Worm (Caenorhabditis elegans) whole organism, L1 larva: ENCODE data around the gene sma-10.
A peak's percentile ranks its signal among the peaks of the same experiment; 100 is the strongest.

Experiments
- C16A3.4 ChIP-seq: fragments of 150-350 bp; optimal IDR thresholded peaks from 2 replicates; lab custom pipeline; 2014; ENCODE audit warnings: missing biosample characterization, missing genetic modification characterization
- C34B4.2 ChIP-seq: sonication (generic microtip); optimal IDR thresholded peaks from 2 replicates; lab custom pipeline; 2017; ENCODE audit warnings: mild to moderate bottlenecking, missing genetic modification characterization, missing compliant biosample characterization
- F16B12.6 ChIP-seq: fragments of 150-350 bp; optimal IDR thresholded peaks from 2 replicates; lab custom pipeline; 2014; ENCODE audit warnings: missing biosample characterization, missing genetic modification characterization
- Y116A8C.19 ChIP-seq: sonication (generic microtip); optimal IDR thresholded peaks from 2 replicates; lab custom pipeline; 2016; ENCODE audit warnings: missing compliant biosample characterization, missing genetic modification characterization, borderline replicate concordance
- aha-1 ChIP-seq: fragments of 150-350 bp; optimal IDR thresholded peaks from 2 replicates; lab custom pipeline; 2014; ENCODE audit warnings: missing biosample characterization, missing genetic modification characterization
- alr-1 ChIP-seq: fragments of 200-800 bp; sonication (Bioruptor generic); optimal IDR thresholded peaks from 2 replicates; lab custom pipeline; 2018; ENCODE audit warnings: borderline replicate concordance, mild to moderate bottlenecking, missing genetic modification characterization, missing compliant biosample characterization
- blmp-1 ChIP-seq: fragments of 150-350 bp; optimal IDR thresholded peaks from 2 replicates; lab custom pipeline; 2014; ENCODE audit warnings: missing biosample characterization, missing genetic modification characterization
- ceh-63 ChIP-seq: fragments of 200-800 bp; sonication (Bioruptor generic); optimal IDR thresholded peaks from 2 replicates; lab custom pipeline; 2018; ENCODE audit warnings: mild to moderate bottlenecking, missing genetic modification characterization, missing compliant biosample characterization
- ceh-8 ChIP-seq: fragments of 200-800 bp; sonication (Bioruptor generic); optimal IDR thresholded peaks from 2 replicates; lab custom pipeline; 2018; ENCODE audit warnings: mild to moderate bottlenecking, missing genetic modification characterization, moderate library complexity, missing compliant biosample characterization
- ceh-88 ChIP-seq: fragments of 200-800 bp; sonication (Bioruptor generic); IDR thresholded peaks from 2 replicates; pipeline ENCODE4 v1.3.6; 2022; ENCODE audit warnings: missing genetic modification characterization, missing compliant biosample characterization
- ces-1 ChIP-seq: fragments of 150-350 bp; optimal IDR thresholded peaks from 2 replicates; lab custom pipeline; 2014; ENCODE audit warnings: missing biosample characterization, missing genetic modification reagents, missing genetic modification characterization
- dpl-1 ChIP-seq, 3 experiments: fragments of 150-350 bp in 2 of 3; sonication (generic microtip) in 1 of 3; optimal IDR thresholded peaks; 2 replicates each; lab custom pipeline; 2014 to 2017; ENCODE audit warnings: missing biosample characterization in 3 of 3, missing genetic modification characterization in 3 of 3, missing genetic modification reagents in 3 of 3
- dsc-1 ChIP-seq: sonication (generic microtip); optimal IDR thresholded peaks from 2 replicates; lab custom pipeline; 2016; ENCODE audit warnings: mild to moderate bottlenecking, missing genetic modification characterization, missing compliant biosample characterization
- efl-1 ChIP-seq, 4 experiments: fragments of 150-350 bp; optimal IDR thresholded peaks in 3 of 4; peaks in 1 of 4; 1 replicate in 1 of 4; 2 replicates in 3 of 4; lab custom pipeline; 2014; ENCODE audit warnings: missing biosample characterization in 2 of 4, missing genetic modification characterization in 2 of 4, missing genetic modification reagents in 2 of 4
- efl-3 ChIP-seq: fragments of 200-800 bp; sonication (Bioruptor generic); optimal IDR thresholded peaks from 2 replicates; lab custom pipeline; 2018; ENCODE audit warnings: mild to moderate bottlenecking, missing genetic modification characterization, missing compliant biosample characterization
- egl-13 ChIP-seq: sonication (generic microtip); optimal IDR thresholded peaks from 2 replicates; lab custom pipeline; 2016; ENCODE audit warnings: missing genotype, missing genetic modification reagents, missing genetic modification characterization, missing compliant biosample characterization
- egl-27 ChIP-seq, 2 experiments: fragments of 150-350 bp in 1 of 2; sonication (generic microtip); optimal IDR thresholded peaks; 3 replicates each; lab custom pipeline; 2017 to 2018; ENCODE audit warnings: missing biosample characterization in 2 of 2, missing genetic modification characterization in 2 of 2, missing genetic modification reagents in 2 of 2
- elt-3 ChIP-seq, 6 experiments: fragments of 150-350 bp in 1 of 6; sonication (generic microtip); optimal IDR thresholded peaks; 2 replicates each; lab custom pipeline; 2017 to 2018; ENCODE audit warnings: missing biosample characterization in 6 of 6, missing genetic modification characterization in 6 of 6, inconsistent platforms in 1 of 6
- ets-5 ChIP-seq: fragments of 200-800 bp; sonication (Bioruptor generic); IDR thresholded peaks from 2 replicates; pipeline ENCODE4 v1.3.6; 2022; ENCODE audit warnings: missing genetic modification characterization, missing compliant biosample characterization
- fkh-4 ChIP-seq: sonication (generic microtip); optimal IDR thresholded peaks from 2 replicates; lab custom pipeline; 2016; ENCODE audit warnings: missing compliant biosample characterization, missing genetic modification characterization, borderline replicate concordance
- fkh-8 ChIP-seq: sonication (generic microtip); optimal IDR thresholded peaks from 2 replicates; lab custom pipeline; 2016; ENCODE audit warnings: mild to moderate bottlenecking, missing genetic modification characterization, missing compliant biosample characterization
- fos-1 ChIP-seq: fragments of 150-350 bp; optimal IDR thresholded peaks from 2 replicates; lab custom pipeline; 2014; ENCODE audit warnings: missing biosample characterization, missing genetic modification characterization
- irx-1 ChIP-seq: sonication (generic microtip); optimal IDR thresholded peaks from 2 replicates; lab custom pipeline; 2016; ENCODE audit warnings: missing genetic modification characterization, missing compliant biosample characterization
- isw-1 ChIP-seq: fragments of 200-800 bp; sonication (Bioruptor generic); IDR thresholded peaks from 2 replicates; pipeline ENCODE4 v1.3.6; 2022; ENCODE audit warnings: missing genetic modification characterization, missing compliant biosample characterization
- lin-14 ChIP-seq: fragments of 200-800 bp; sonication (Bioruptor generic); optimal IDR thresholded peaks from 2 replicates; lab custom pipeline; 2018; ENCODE audit warnings: mild to moderate bottlenecking, missing genetic modification characterization, moderate library complexity, missing compliant biosample characterization
- lin-15B ChIP-seq: fragments of 150-350 bp; sonication (generic microtip); optimal IDR thresholded peaks from 3 replicates; lab custom pipeline; 2014; ENCODE audit warnings: missing biosample characterization, missing genetic modification characterization
- lin-35 ChIP-seq, 2 experiments: fragments of 150-350 bp; optimal IDR thresholded peaks; 2 replicates each; lab custom pipeline; 2014; ENCODE audit warnings: missing biosample characterization in 2 of 2, missing genetic modification characterization in 2 of 2, missing genetic modification reagents in 2 of 2
- lin-39 ChIP-seq: fragments of 150-350 bp; optimal IDR thresholded peaks from 2 replicates; lab custom pipeline; 2014; ENCODE audit warnings: missing biosample characterization, missing genetic modification reagents, missing genetic modification characterization
- mab-9 ChIP-seq: fragments of 200-800 bp; sonication (Bioruptor generic); IDR thresholded peaks from 2 replicates; pipeline ENCODE4 v1.3.6; 2022; ENCODE audit warnings: missing genetic modification reagents, missing genetic modification characterization, missing compliant biosample characterization
- mdl-1 ChIP-seq, 2 experiments: fragments of 150-350 bp; optimal IDR thresholded peaks; 2 replicates each; lab custom pipeline; 2014 to 2017; ENCODE audit warnings: missing biosample characterization in 2 of 2, missing genetic modification characterization in 2 of 2, inconsistent platforms in 1 of 2
- mef-2 ChIP-seq: fragments of 150-350 bp; optimal IDR thresholded peaks from 2 replicates; lab custom pipeline; 2014; ENCODE audit warnings: missing biosample characterization, missing genetic modification characterization
- mep-1 ChIP-seq: fragments of 150-350 bp; optimal IDR thresholded peaks from 2 replicates; lab custom pipeline; 2014; ENCODE audit warnings: missing biosample characterization, missing genetic modification characterization
- nhr-19 ChIP-seq: fragments of 200-800 bp; sonication (Bioruptor generic); conservative IDR thresholded peaks from 2 replicates; pipeline ENCODE4 v1.3.6; 2022; ENCODE audit warnings: missing genetic modification characterization, missing compliant biosample characterization
- nhr-71 ChIP-seq: sonication (generic microtip); optimal IDR thresholded peaks from 2 replicates; lab custom pipeline; 2016; ENCODE audit warnings: mild to moderate bottlenecking, missing genetic modification characterization, moderate library complexity, missing compliant biosample characterization
- nhr-84 ChIP-seq: sonication (generic microtip); optimal IDR thresholded peaks from 2 replicates; lab custom pipeline; 2017; ENCODE audit warnings: missing biosample characterization, missing genetic modification characterization
- nhr-85 ChIP-seq: sonication (generic microtip); peaks from one replicate; lab custom pipeline; 2016; ENCODE audit warnings: missing genetic modification characterization, inconsistent platforms, missing compliant biosample characterization
- nhr-90 ChIP-seq: sonication (generic microtip); optimal IDR thresholded peaks from 2 replicates; lab custom pipeline; 2016; ENCODE audit warnings: mild to moderate bottlenecking, missing genetic modification characterization, missing compliant biosample characterization; ENCODE audit not compliant: poor library complexity
- rnt-1 ChIP-seq: sonication (generic microtip); optimal IDR thresholded peaks from 2 replicates; lab custom pipeline; 2016; ENCODE audit warnings: mild to moderate bottlenecking, missing genetic modification characterization, moderate library complexity, missing compliant biosample characterization
- skn-1 ChIP-seq: fragments of 150-350 bp; optimal IDR thresholded peaks from 2 replicates; lab custom pipeline; 2014; ENCODE audit warnings: missing biosample characterization, missing genetic modification characterization
- snpc-4 ChIP-seq: fragments of 150-350 bp; optimal IDR thresholded peaks from 2 replicates; lab custom pipeline; 2014; ENCODE audit warnings: missing biosample characterization, missing genetic modification characterization
- sox-4 ChIP-seq: sonication (generic microtip); optimal IDR thresholded peaks from 2 replicates; lab custom pipeline; 2016; ENCODE audit warnings: missing genetic modification characterization, missing compliant biosample characterization
- sptf-1 ChIP-seq: fragments of 150-350 bp; optimal IDR thresholded peaks from 2 replicates; lab custom pipeline; 2014; ENCODE audit warnings: missing biosample characterization, missing genetic modification characterization
- swsn-7 ChIP-seq: sonication (generic microtip); optimal IDR thresholded peaks from 2 replicates; lab custom pipeline; 2016; ENCODE audit warnings: missing genetic modification characterization, missing compliant biosample characterization
- tlp-1 ChIP-seq: fragments of 150-350 bp; optimal IDR thresholded peaks from 2 replicates; lab custom pipeline; 2014; ENCODE audit warnings: missing biosample characterization, missing genetic modification characterization
- unc-130 ChIP-seq: fragments of 150-350 bp; optimal IDR thresholded peaks from 2 replicates; lab custom pipeline; 2017; ENCODE audit warnings: missing biosample characterization, missing genetic modification characterization, inconsistent platforms
- unc-30 ChIP-seq: sonication (generic microtip); optimal IDR thresholded peaks from 2 replicates; lab custom pipeline; 2017; ENCODE audit warnings: missing biosample characterization, missing genetic modification characterization
- vab-15 ChIP-seq: sonication (generic microtip); optimal IDR thresholded peaks from 2 replicates; lab custom pipeline; 2017; ENCODE audit warnings: missing genotype, mild to moderate bottlenecking, missing genetic modification characterization, missing compliant biosample characterization
- xbp-1 ChIP-seq: sonication (generic microtip); optimal IDR thresholded peaks from 2 replicates; lab custom pipeline; 2016; ENCODE audit warnings: missing genetic modification characterization, missing compliant biosample characterization
- zag-1 ChIP-seq: fragments of 150-350 bp; optimal IDR thresholded peaks from 2 replicates; lab custom pipeline; 2014; ENCODE audit warnings: missing biosample characterization, missing genetic modification characterization
- ztf-4 ChIP-seq: fragments of 150-350 bp; optimal IDR thresholded peaks from 2 replicates; lab custom pipeline; 2014; ENCODE audit warnings: missing biosample characterization, missing genetic modification characterization

Gene sma-10

ce11 chrIV:252454-252853 is 21.8 kb upstream of the sma-10 start, which contains the start of gene grl-19:
grl-19 (minus strand) TSS chrIV:252554.
- TF ChIP-seq snpc-4 (tag; lab: Kevin White, UChicago) (no peak), ztf-4 (tag; lab: Kevin White, UChicago) (no peak), lin-15B (tag; lab: Kevin White, UChicago) (no peak), dsc-1 (tag; lab: Kevin White, UChicago) (no peak), nhr-90 (no peak)

- TF ChIP-seq nhr-84 (no peak), nhr-85 (tag; lab: Kevin White, UChicago) (peak; percentile 87), mdl-1 (tag; optimal IDR thresholded peaks at IDR 0.05; lab: Kevin White, UChicago) (peak in 1 of 2 experiments; percentile 74), snpc-4 (tag; lab: Kevin White, UChicago) (peak; percentile 29), ces-1 (no peak), sptf-1 (tag; lab: Kevin White, UChicago) (no peak), zag-1 (tag; lab: Kevin White, UChicago) (peak; percentile 49), vab-15 (tag; lab: Kevin White, UChicago) (no peak), tlp-1 (tag; lab: Kevin White, UChicago) (no peak), unc-30 (no peak), F16B12.6 (tag; lab: Kevin White, UChicago) (peak; percentile 73), ceh-8 (GFP tag; lab: Kevin White, UChicago) (no peak), elt-3 (tag; optimal IDR thresholded peaks at IDR 0.05; lab: Kevin White, UChicago) (peak in 3 of 6 experiments; percentile 59 to 93 (median 66)), efl-3 (GFP tag; lab: Kevin White, UChicago) (no peak), sox-4 (tag; lab: Kevin White, UChicago) (no peak), nhr-71 (tag; lab: Kevin White, UChicago) (peak; percentile 88), dpl-1 (GFP tag; optimal IDR thresholded peaks at IDR 0.05; lab: Kevin White, UChicago) (peak; percentile 94 to 97 (median 95)), skn-1 (peak; percentile 89), egl-13 (no peak), mab-9 (GFP tag; lab: Robert Waterston, UW) (no peak), lin-14 (peak; percentile 72), lin-15B (tag; lab: Kevin White, UChicago) (peak; percentile 96), irx-1 (tag; lab: Kevin White, UChicago) (peak; percentile 47), lin-35 (GFP tag; optimal IDR thresholded peaks at IDR 0.05; lab: Kevin White, UChicago) (peak; percentile 97 to 99), ztf-4 (tag; lab: Kevin White, UChicago) (no peak), mep-1 (tag; lab: Kevin White, UChicago) (peak; percentile 87), unc-130 (tag; lab: Kevin White, UChicago) (peak; percentile 98), aha-1 (no peak), lin-39 (peak; percentile 14), rnt-1 (tag; lab: Kevin White, UChicago) (peak; percentile 84), isw-1 (GFP tag; lab: Robert Waterston, UW) (peak; percentile 80), C16A3.4 (tag; lab: Kevin White, UChicago) (peak; percentile 97), blmp-1 (peak; percentile 87), fkh-8 (tag; lab: Kevin White, UChicago) (peak; percentile 76), fkh-4 (tag; lab: Kevin White, UChicago) (no peak), alr-1 (tag; lab: Kevin White, UChicago) (no peak), nhr-19 (GFP tag; lab: Robert Waterston, UW) (peak; percentile 72), ets-5 (no peak), ceh-88 (GFP tag; lab: Robert Waterston, UW) (no peak), egl-27 (tag; optimal IDR thresholded peaks at IDR 0.05; lab: Kevin White, UChicago) (peak in 1 of 2 experiments; percentile 43), Y116A8C.19 (tag; lab: Kevin White, UChicago) (no peak), fos-1 (peak; percentile 52), ceh-63 (GFP tag; lab: Kevin White, UChicago) (no peak), efl-1 (optimal IDR thresholded peaks at IDR 0.05; lab: Kevin White, UChicago) (peak; percentile 92 to 97), efl-1 (GFP tag; optimal IDR thresholded peaks at IDR 0.05 in 1 of 2; lab: Kevin White, UChicago) (peak; percentile 96 to 99), mef-2 (no peak), xbp-1 (tag; lab: Kevin White, UChicago) (peak; percentile 75), C34B4.2 (tag; lab: Kevin White, UChicago) (no peak), swsn-7 (peak; percentile 62)
Measured at ce11 chrIV:255379-255857, 18.8 kb upstream of the sma-10 start, which contains the start of gene rcat-1. rcat-1 (minus strand) TSS chrIV:255429.
